Worm (Caenorhabditis elegans) whole organism, L3 larva: ENCODE measurements around the gene hsp-110.

ENCODE experiments used
- ZK546.5 ChIP-seq: sonication (generic microtip); optimal IDR thresholded peaks from 2 replicates; lab custom pipeline; 2017; ENCODE audit warnings: missing biosample characterization, missing genetic modification characterization
- ceh-28 ChIP-seq: fragments of 150-350 bp; optimal IDR thresholded peaks from 2 replicates; lab custom pipeline; 2014; ENCODE audit warnings: missing biosample characterization, missing genetic modification reagents, missing genetic modification characterization
- ceh-9 ChIP-seq: sonication (generic microtip); optimal IDR thresholded peaks from 2 replicates; lab custom pipeline; 2018; ENCODE audit warnings: missing biosample characterization, missing genetic modification characterization
- egl-27 ChIP-seq: sonication (generic microtip); optimal IDR thresholded peaks from 4 replicates; lab custom pipeline; 2017; ENCODE audit warnings: missing biosample characterization, missing genetic modification reagents, missing genetic modification characterization
- lin-15B ChIP-seq: fragments of 150-350 bp; optimal IDR thresholded peaks from 2 replicates; lab custom pipeline; 2014; ENCODE audit warnings: missing biosample characterization, missing genetic modification characterization
- nhr-23 ChIP-seq: fragments of 150-350 bp; optimal IDR thresholded peaks from 2 replicates; lab custom pipeline; 2014; ENCODE audit warnings: missing biosample characterization, missing genetic modification reagents, missing genetic modification characterization
- unc-62 ChIP-seq: fragments of 150-350 bp; sonication (generic microtip); optimal IDR thresholded peaks from 4 replicates; lab custom pipeline; 2014; ENCODE audit warnings: missing biosample characterization, missing genetic modification reagents, missing genetic modification characterization
- ztf-4 ChIP-seq: fragments of 150-350 bp; optimal IDR thresholded peaks from 2 replicates; lab custom pipeline; 2014; ENCODE audit warnings: missing biosample characterization, missing genetic modification characterization

ce11 chrIII:8429497-8429896, 17.2 kb downstream of the hsp-110 start:
- TF ChIP-seq unc-62 (GFP tag; lab: Kevin White, UChicago) (no peak), egl-27 (tag; lab: Kevin White, UChicago) (no peak), ZK546.5 (tag; lab: Kevin White, UChicago) (no peak), ztf-4 (tag; lab: Kevin White, UChicago) (no peak), nhr-23 (tag; lab: Kevin White, UChicago) (no peak), lin-15B (tag; lab: Kevin White, UChicago) (no peak), ceh-9 (tag; lab: Kevin White, UChicago) (no peak), ceh-28 (no peak)
